Fruit fly (Drosophila melanogaster): ENCODE measurements around the gene CG10375.

- TF ChIP-seq pnt (GFP tag; optimal IDR thresholded peaks at IDR 0.05): no peak
- TF ChIP-seq h (optimal IDR thresholded peaks at IDR 0.05): no peak
- no peak for TF ChIP-seq CG4404 (GFP tag; IDR thresholded peaks at IDR 0.05)
- no peak for TF ChIP-seq lola (GFP tag; optimal IDR thresholded peaks at IDR 0.05)
- no peak for TF ChIP-seq Hmx (GFP tag; optimal IDR thresholded peaks at IDR 0.05)
- no peak for TF ChIP-seq CG1792 (GFP tag; optimal IDR thresholded peaks at IDR 0.05)
- no peak for TF ChIP-seq fu2 (GFP tag; optimal IDR thresholded peaks at IDR 0.05)
Measured at dm6 chr3R:23724843-23725506, 42.5 kb upstream of the CG10375 start.

Measured in whole organism, embryonic.